Worm (Caenorhabditis elegans): Measurements from ENCODE around the gene M01H9.3.

The M01H9.3 gene

ce11 chrIV:4441077-4441476, 35.8 kb downstream of the M01H9.3 start, which contains the start of gene fbxb-75:
Gene fbxb-75, minus strand, starts transcription at chrIV:4441177.
- no peak for TF ChIP-seq nhr-237 (tag; optimal IDR thresholded peaks at IDR 0.05)
- TF ChIP-seq hmg-11 (tag; optimal IDR thresholded peaks at IDR 0.05) = no peak
- no peak for TF ChIP-seq ztf-4 (tag; optimal IDR thresholded peaks at IDR 0.05)
- no peak for TF ChIP-seq tbx-2 (tag; optimal IDR thresholded peaks at IDR 0.05)
- TF ChIP-seq zag-1 (tag; optimal IDR thresholded peaks at IDR 0.05) = no peak
- no peak for TF ChIP-seq ceh-28 (tag; optimal IDR thresholded peaks at IDR 0.05)
- no peak for TF ChIP-seq egl-27 (tag; optimal IDR thresholded peaks at IDR 0.05)
- TF ChIP-seq unc-62 (GFP tag; optimal IDR thresholded peaks at IDR 0.05) = no peak
- TF ChIP-seq nhr-28 (tag; optimal IDR thresholded peaks at IDR 0.05) = no peak
- TF ChIP-seq ZK546.5 (tag; optimal IDR thresholded peaks at IDR 0.05) = no peak
- TF ChIP-seq nhr-11 (tag; optimal IDR thresholded peaks at IDR 0.05) = no peak
- no peak for TF ChIP-seq fkh-10 (GFP tag; optimal IDR thresholded peaks at IDR 0.05)
- TF ChIP-seq nfya-1 (tag; optimal IDR thresholded peaks at IDR 0.05; ENCODE audit: insufficient read depth) = no peak
- no peak for TF ChIP-seq lin-15B (tag; optimal IDR thresholded peaks at IDR 0.05)
- no peak for TF ChIP-seq sea-2 (GFP tag; optimal IDR thresholded peaks at IDR 0.05)

- TF ChIP-seq nhr-25 (tag; optimal IDR thresholded peaks at IDR 0.05) (no peak), unc-62 (GFP tag; optimal IDR thresholded peaks at IDR 0.05) (no peak), nhr-43 (tag; optimal IDR thresholded peaks at IDR 0.05; ENCODE audit: poor library complexity, severe bottlenecking) (no peak), elt-1 (tag; optimal IDR thresholded peaks at IDR 0.05) (no peak), mdl-1 (tag; optimal IDR thresholded peaks at IDR 0.05) (no peak), nhr-11 (tag; optimal IDR thresholded peaks at IDR 0.05) (no peak), fkh-10 (GFP tag; optimal IDR thresholded peaks at IDR 0.05) (no peak), ceh-28 (tag; optimal IDR thresholded peaks at IDR 0.05) (no peak), elt-3 (tag; optimal IDR thresholded peaks at IDR 0.05) (no peak), tbx-2 (tag; optimal IDR thresholded peaks at IDR 0.05) (no peak)
These were observed 37.7 kb downstream of the M01H9.3 start, which contains the start of gene fbxb-74 for ce11 chrIV:4439190-4439589. Gene fbxb-74, minus strand, starts transcription at chrIV:4439290.

ce11 chrIV:4437825-4438224, 39.0 kb downstream of the M01H9.3 start:
- TF ChIP-seq ama-1 (optimal IDR thresholded peaks at IDR 0.05) (no peak), R02D3.7 (tag; optimal IDR thresholded peaks at IDR 0.05) (no peak), elt-1 (tag; optimal IDR thresholded peaks at IDR 0.05) (peak; percentile 81), eor-1 (tag; optimal IDR thresholded peaks at IDR 0.05) (no peak), nhr-23 (tag; optimal IDR thresholded peaks at IDR 0.05) (peak; percentile 20), lsy-12 (tag; optimal IDR thresholded peaks at IDR 0.05) (no peak)

ce11 chrIV:4434441-4435084, 42.3 kb downstream of the M01H9.3 start, which contains the start of the genes R08C7.8 and R08C7.4:
Gene R08C7.8, minus strand, starts transcription at chrIV:4434541.
Gene R08C7.4, plus strand, starts transcription at chrIV:4435034.
- TF ChIP-seq elt-2 (tag; optimal IDR thresholded peaks at IDR 0.05) = no peak
- TF ChIP-seq nfya-1 (tag; optimal IDR thresholded peaks at IDR 0.05; ENCODE audit: insufficient read depth) = no peak
- TF ChIP-seq jun-1 (tag; optimal IDR thresholded peaks at IDR 0.05) = no peak
- TF ChIP-seq ceh-28 (tag; optimal IDR thresholded peaks at IDR 0.05) = no peak
- TF ChIP-seq egl-27 (tag; optimal IDR thresholded peaks at IDR 0.05) = no peak
- no peak for TF ChIP-seq ztf-4 (tag; optimal IDR thresholded peaks at IDR 0.05)
- TF ChIP-seq daf-12 (tag; optimal IDR thresholded peaks at IDR 0.05) = no peak
- TF ChIP-seq nhr-28 (tag; optimal IDR thresholded peaks at IDR 0.05) = no peak
- no peak for TF ChIP-seq nhr-43 (tag; optimal IDR thresholded peaks at IDR 0.05; ENCODE audit: poor library complexity, severe bottlenecking)
- no peak for TF ChIP-seq hmg-11 (tag; optimal IDR thresholded peaks at IDR 0.05)
- no peak for TF ChIP-seq nhr-77 (tag; optimal IDR thresholded peaks at IDR 0.05)
- no peak for TF ChIP-seq fkh-10 (GFP tag; optimal IDR thresholded peaks at IDR 0.05)
- no peak for TF ChIP-seq sea-2 (GFP tag; optimal IDR thresholded peaks at IDR 0.05)
- TF ChIP-seq elt-1 (tag; optimal IDR thresholded peaks at IDR 0.05) = no peak
- no peak for TF ChIP-seq ztf-11 (tag; optimal IDR thresholded peaks at IDR 0.05)
- no peak for TF ChIP-seq unc-39 (tag; optimal IDR thresholded peaks at IDR 0.05)
- no peak for TF ChIP-seq tbx-2 (tag; optimal IDR thresholded peaks at IDR 0.05)

ce11 chrIV:4429901-4430300, 47.0 kb downstream of the M01H9.3 start, which contains the start of the genes str-185 and R08C7.5:
Gene str-185, minus strand, starts transcription at chrIV:4430001.
Gene R08C7.5, plus strand, starts transcription at chrIV:4430229.
- no peak for TF ChIP-seq sea-2 (GFP tag; optimal IDR thresholded peaks at IDR 0.05)

Data from whole organism, L3 larva.